Worm (Caenorhabditis elegans): ENCODE results near the gene tra-3.

The tra-3 gene

ce11 chrIV:14466837-14467236, 22.9 kb upstream of the tra-3 start:
- TF ChIP-seq sem-2 (GFP tag; optimal IDR thresholded peaks at IDR 0.05) (no peak), zip-8 (tag; optimal IDR thresholded peaks at IDR 0.05) (no peak)

ce11 chrIV:14466048-14466447, 22.1 kb upstream of the tra-3 start:
- TF ChIP-seq elt-3 (tag; optimal IDR thresholded peaks at IDR 0.05), result no peak
- no peak for TF ChIP-seq nhr-76 (tag; optimal IDR thresholded peaks at IDR 0.05)
- TF ChIP-seq flh-1 (GFP tag; optimal IDR thresholded peaks at IDR 0.05), result no peak
- no peak for TF ChIP-seq unc-39 (tag; optimal IDR thresholded peaks at IDR 0.05)
- no peak for TF ChIP-seq ceh-39 (tag; optimal IDR thresholded peaks at IDR 0.05)
- TF ChIP-seq zip-8 (tag; optimal IDR thresholded peaks at IDR 0.05), result no peak
- TF ChIP-seq unc-120 (tag; optimal IDR thresholded peaks at IDR 0.05; ENCODE audit: poor library complexity, severe bottlenecking), result no peak
- no peak for TF ChIP-seq lsy-2 (tag; optimal IDR thresholded peaks at IDR 0.05)
- no peak for TF ChIP-seq snpc-4 (tag; optimal IDR thresholded peaks at IDR 0.05)
- TF ChIP-seq pha-4 (tag; optimal IDR thresholded peaks at IDR 0.05), result no peak
- TF ChIP-seq drap-1 (GFP tag; optimal IDR thresholded peaks at IDR 0.05), result no peak
- TF ChIP-seq bed-3 (GFP tag; optimal IDR thresholded peaks at IDR 0.05), result no peak
- TF ChIP-seq ceh-83 (GFP tag; optimal IDR thresholded peaks at IDR 0.05), result no peak
- no peak for TF ChIP-seq lin-32 (GFP tag; optimal IDR thresholded peaks at IDR 0.05)
- no peak for TF ChIP-seq M03D4.4 (tag; optimal IDR thresholded peaks at IDR 0.05)
- TF ChIP-seq nhr-237 (tag; optimal IDR thresholded peaks at IDR 0.05), result no peak
- no peak for TF ChIP-seq tbx-8 (GFP tag; optimal IDR thresholded peaks at IDR 0.05)
- TF ChIP-seq mls-2 (tag; optimal IDR thresholded peaks at IDR 0.05), result no peak
- no peak for TF ChIP-seq mep-1 (tag; optimal IDR thresholded peaks at IDR 0.05)

ce11 chrIV:14464065-14464567, 20.1 kb upstream of the tra-3 start, which contains the start of gene dld-1:
dld-1 (plus strand) TSS chrIV:14464517.
- TF ChIP-seq sptf-1 (tag; optimal IDR thresholded peaks at IDR 0.05) (peak; percentile 63), unc-120 (tag; optimal IDR thresholded peaks at IDR 0.05; ENCODE audit: poor library complexity, severe bottlenecking) (peak; percentile 43), unc-62 (GFP tag; optimal IDR thresholded peaks at IDR 0.05) (peak; percentile 51), unc-39 (tag; optimal IDR thresholded peaks at IDR 0.05) (no peak), bed-3 (GFP tag; optimal IDR thresholded peaks at IDR 0.05) (no peak), mep-1 (tag; optimal IDR thresholded peaks at IDR 0.05) (peak; percentile 97), flh-1 (GFP tag; optimal IDR thresholded peaks at IDR 0.05) (no peak), nhr-76 (tag; optimal IDR thresholded peaks at IDR 0.05) (no peak), ztf-11 (tag; optimal IDR thresholded peaks at IDR 0.05) (no peak), cnd-1 (tag; optimal IDR thresholded peaks at IDR 0.05) (no peak), ceh-43 (GFP tag; optimal IDR thresholded peaks at IDR 0.05) (no peak), ceh-83 (GFP tag; optimal IDR thresholded peaks at IDR 0.05) (no peak), elt-1 (tag; optimal IDR thresholded peaks at IDR 0.05; ENCODE audit: borderline replicate concordance, insufficient read depth) (no peak), lin-13 (tag; optimal IDR thresholded peaks at IDR 0.05) (peak; percentile 91), lsy-2 (tag; optimal IDR thresholded peaks at IDR 0.05) (peak; percentile 92), nhr-2 (tag; optimal IDR thresholded peaks at IDR 0.05) (peak; percentile 4), M03D4.4 (tag; optimal IDR thresholded peaks at IDR 0.05) (peak; percentile 16), zip-8 (tag; optimal IDR thresholded peaks at IDR 0.05) (no peak), hlh-1 (tag; optimal IDR thresholded peaks at IDR 0.05) (peak; percentile 78), elt-3 (tag; optimal IDR thresholded peaks at IDR 0.05) (peak; percentile 11), ces-1 (GFP tag; optimal IDR thresholded peaks at IDR 0.05) (peak; percentile 98), pha-4 (tag; optimal IDR thresholded peaks at IDR 0.05) (peak; percentile 96), nhr-28 (tag; optimal IDR thresholded peaks at IDR 0.05) (no peak), blmp-1 (tag; optimal IDR thresholded peaks at IDR 0.05) (peak; percentile 20), ham-2 (GFP tag; optimal IDR thresholded peaks at IDR 0.05) (no peak), drap-1 (GFP tag; optimal IDR thresholded peaks at IDR 0.05) (no peak), mab-5 (tag; optimal IDR thresholded peaks at IDR 0.05) (peak; percentile 88), nhr-237 (tag; optimal IDR thresholded peaks at IDR 0.05) (peak; percentile 98), lin-32 (GFP tag; optimal IDR thresholded peaks at IDR 0.05) (no peak), ceh-39 (tag; optimal IDR thresholded peaks at IDR 0.05) (peak; percentile 84)

ce11 chrIV:14460673-14461240, 16.8 kb upstream of the tra-3 start:
- TF ChIP-seq zip-8 (tag; optimal IDR thresholded peaks at IDR 0.05), result peak; percentile 11
